Worm (Caenorhabditis elegans) whole organism, L1 larva: ENCODE results near the gene T27E7.5.
A peak's percentile ranks its signal among the peaks of the same experiment; 100 is the strongest.

ENCODE experiments used
- C04F5.9 ChIP-seq: sonication (generic microtip); optimal IDR thresholded peaks from 2 replicates; lab custom pipeline; 2016; ENCODE audit warnings: missing genetic modification characterization, missing compliant biosample characterization
- C16A3.4 ChIP-seq: fragments of 150-350 bp; optimal IDR thresholded peaks from 2 replicates; lab custom pipeline; 2014; ENCODE audit warnings: missing biosample characterization, missing genetic modification characterization
- C34B4.2 ChIP-seq: sonication (generic microtip); optimal IDR thresholded peaks from 2 replicates; lab custom pipeline; 2017; ENCODE audit warnings: mild to moderate bottlenecking, missing genetic modification characterization, missing compliant biosample characterization
- Y116A8C.19 ChIP-seq: sonication (generic microtip); optimal IDR thresholded peaks from 2 replicates; lab custom pipeline; 2016; ENCODE audit warnings: missing compliant biosample characterization, missing genetic modification characterization, borderline replicate concordance
- ceh-8 ChIP-seq: fragments of 200-800 bp; sonication (Bioruptor generic); optimal IDR thresholded peaks from 2 replicates; lab custom pipeline; 2018; ENCODE audit warnings: mild to moderate bottlenecking, missing genetic modification characterization, moderate library complexity, missing compliant biosample characterization
- ceh-88 ChIP-seq: fragments of 200-800 bp; sonication (Bioruptor generic); IDR thresholded peaks from 2 replicates; pipeline ENCODE4 v1.3.6; 2022; ENCODE audit warnings: missing genetic modification characterization, missing compliant biosample characterization
- efl-1 ChIP-seq, 4 experiments: fragments of 150-350 bp; optimal IDR thresholded peaks in 3 of 4; peaks in 1 of 4; 1 replicate in 1 of 4; 2 replicates in 3 of 4; lab custom pipeline; 2014; ENCODE audit warnings: missing biosample characterization in 2 of 4, missing genetic modification characterization in 2 of 4, missing genetic modification reagents in 2 of 4
- efl-3 ChIP-seq: fragments of 200-800 bp; sonication (Bioruptor generic); optimal IDR thresholded peaks from 2 replicates; lab custom pipeline; 2018; ENCODE audit warnings: mild to moderate bottlenecking, missing genetic modification characterization, missing compliant biosample characterization
- egl-13 ChIP-seq: sonication (generic microtip); optimal IDR thresholded peaks from 2 replicates; lab custom pipeline; 2016; ENCODE audit warnings: missing genotype, missing genetic modification reagents, missing genetic modification characterization, missing compliant biosample characterization
- elt-2 ChIP-seq: sonication (generic microtip); optimal IDR thresholded peaks from 2 replicates; lab custom pipeline; 2016; ENCODE audit warnings: missing genetic modification characterization, mild to moderate bottlenecking, inconsistent platforms, missing compliant biosample characterization, missing genetic modification reagents
- fkh-8 ChIP-seq: sonication (generic microtip); optimal IDR thresholded peaks from 2 replicates; lab custom pipeline; 2016; ENCODE audit warnings: mild to moderate bottlenecking, missing genetic modification characterization, missing compliant biosample characterization
- grh-1 ChIP-seq: fragments of 200-800 bp; sonication (Bioruptor generic); IDR thresholded peaks from 2 replicates; pipeline ENCODE4 v1.3.6; 2022; ENCODE audit warnings: missing genetic modification reagents, missing genetic modification characterization, missing compliant biosample characterization
- hlh-17 ChIP-seq: fragments of 200-800 bp; sonication (Bioruptor generic); optimal IDR thresholded peaks from 2 replicates; lab custom pipeline; 2018; ENCODE audit warnings: missing genetic modification characterization, mild to moderate bottlenecking, missing compliant biosample characterization, moderate library complexity, borderline replicate concordance
- hlh-4 ChIP-seq: sonication (generic microtip); optimal IDR thresholded peaks from 2 replicates; lab custom pipeline; 2016; ENCODE audit warnings: mild to moderate bottlenecking, missing genetic modification characterization, missing compliant biosample characterization
- hpl-2 ChIP-seq: fragments of 150-350 bp; optimal IDR thresholded peaks from 2 replicates; lab custom pipeline; 2014; ENCODE audit warnings: missing biosample characterization, missing genetic modification reagents, missing genetic modification characterization
- lin-13 ChIP-seq: fragments of 150-350 bp; optimal IDR thresholded peaks from 2 replicates; lab custom pipeline; 2014; ENCODE audit warnings: missing biosample characterization, missing genetic modification reagents, missing genetic modification characterization
- lin-35 ChIP-seq, 2 experiments: fragments of 150-350 bp; optimal IDR thresholded peaks; 2 replicates each; lab custom pipeline; 2014; ENCODE audit warnings: missing biosample characterization in 2 of 2, missing genetic modification characterization in 2 of 2, missing genetic modification reagents in 2 of 2
- lin-39 ChIP-seq: fragments of 150-350 bp; optimal IDR thresholded peaks from 2 replicates; lab custom pipeline; 2014; ENCODE audit warnings: missing biosample characterization, missing genetic modification reagents, missing genetic modification characterization
- lir-3 ChIP-seq: sonication (generic microtip); optimal IDR thresholded peaks from 2 replicates; lab custom pipeline; 2016; ENCODE audit warnings: mild to moderate bottlenecking, missing genetic modification characterization, moderate library complexity, missing compliant biosample characterization; ENCODE audit not compliant: poor library complexity
- nhr-11 ChIP-seq: fragments of 150-350 bp; optimal IDR thresholded peaks from 2 replicates; lab custom pipeline; 2014; ENCODE audit warnings: missing biosample characterization, missing genetic modification characterization
- nhr-20 ChIP-seq: sonication (generic microtip); optimal IDR thresholded peaks from 2 replicates; lab custom pipeline; 2016; ENCODE audit warnings: mild to moderate bottlenecking, missing genetic modification characterization, missing compliant biosample characterization
- nhr-237 ChIP-seq: fragments of 150-350 bp; optimal IDR thresholded peaks from 2 replicates; lab custom pipeline; 2014; ENCODE audit warnings: missing biosample characterization, missing genetic modification characterization
- nhr-76 ChIP-seq: sonication (generic microtip); optimal IDR thresholded peaks from 2 replicates; lab custom pipeline; 2017; ENCODE audit warnings: missing biosample characterization, missing genetic modification characterization
- nhr-77 ChIP-seq: fragments of 150-350 bp; optimal IDR thresholded peaks from 2 replicates; lab custom pipeline; 2014; ENCODE audit warnings: missing biosample characterization, missing genetic modification characterization
- pag-3 ChIP-seq: sonication (generic microtip); optimal IDR thresholded peaks from 2 replicates; lab custom pipeline; 2017; ENCODE audit warnings: missing genetic modification characterization, mild to moderate bottlenecking, missing compliant biosample characterization, antibody characterized with exemption, borderline replicate concordance; ENCODE audit not compliant: insufficient read depth
- pqm-1 ChIP-seq: sonication (generic microtip); optimal IDR thresholded peaks from 3 replicates; lab custom pipeline; 2017; ENCODE audit warnings: missing biosample characterization, missing genetic modification characterization
- rnt-1 ChIP-seq: sonication (generic microtip); optimal IDR thresholded peaks from 2 replicates; lab custom pipeline; 2016; ENCODE audit warnings: mild to moderate bottlenecking, missing genetic modification characterization, moderate library complexity, missing compliant biosample characterization
- snpc-4 ChIP-seq: fragments of 150-350 bp; optimal IDR thresholded peaks from 2 replicates; lab custom pipeline; 2014; ENCODE audit warnings: missing biosample characterization, missing genetic modification characterization
- sox-4 ChIP-seq: sonication (generic microtip); optimal IDR thresholded peaks from 2 replicates; lab custom pipeline; 2016; ENCODE audit warnings: missing genetic modification characterization, missing compliant biosample characterization
- sptf-1 ChIP-seq: fragments of 150-350 bp; optimal IDR thresholded peaks from 2 replicates; lab custom pipeline; 2014; ENCODE audit warnings: missing biosample characterization, missing genetic modification characterization
- sup-37 ChIP-seq: fragments of 200-800 bp; sonication (Bioruptor generic); optimal IDR thresholded peaks from 2 replicates; lab custom pipeline; 2018; ENCODE audit warnings: mild to moderate bottlenecking, missing genetic modification characterization, missing compliant biosample characterization
- unc-30 ChIP-seq: sonication (generic microtip); optimal IDR thresholded peaks from 2 replicates; lab custom pipeline; 2017; ENCODE audit warnings: missing biosample characterization, missing genetic modification characterization
- unc-62 ChIP-seq: fragments of 150-350 bp; optimal IDR thresholded peaks from 2 replicates; lab custom pipeline; 2014; ENCODE audit warnings: missing biosample characterization, missing genetic modification reagents, missing genetic modification characterization
- vab-15 ChIP-seq: sonication (generic microtip); optimal IDR thresholded peaks from 2 replicates; lab custom pipeline; 2017; ENCODE audit warnings: missing genotype, mild to moderate bottlenecking, missing genetic modification characterization, missing compliant biosample characterization

The T27E7.5 gene

ce11 chrIV:14512405-14512804 is 24.6 kb upstream of the T27E7.5 start, which contains the start of gene Y57G11A.5:
TSS of gene Y57G11A.5 (minus strand) at chrIV:14512505.
- TF ChIP-seq sox-4 (tag; lab: Kevin White, UChicago) = no peak
- no peak for TF ChIP-seq unc-62 (GFP tag; lab: Kevin White, UChicago)
- TF ChIP-seq lin-39 (tag; lab: Kevin White, UChicago) = no peak
- TF ChIP-seq C04F5.9 = no peak
- TF ChIP-seq lin-13 (GFP tag; lab: Kevin White, UChicago) = no peak
- TF ChIP-seq rnt-1 (tag; lab: Kevin White, UChicago) = no peak
- TF ChIP-seq hlh-4 (tag; lab: Kevin White, UChicago) = no peak
- no peak for TF ChIP-seq pag-3
- no peak for TF ChIP-seq unc-30 (tag; lab: Kevin White, UChicago)
- no peak for TF ChIP-seq lir-3 (tag; lab: Kevin White, UChicago)
- TF ChIP-seq sptf-1 = no peak
- TF ChIP-seq Y116A8C.19 (tag; lab: Kevin White, UChicago) = no peak
- TF ChIP-seq lin-35 (GFP tag; optimal IDR thresholded peaks at IDR 0.05; lab: Kevin White, UChicago) = no peak
- TF ChIP-seq hpl-2 (GFP tag; lab: Kevin White, UChicago) = no peak
- no peak for TF ChIP-seq grh-1 (GFP tag; lab: Robert Waterston, UW)

ce11 chrIV:14515162-14515561 is 21.8 kb upstream of the T27E7.5 start:
- TF ChIP-seq pag-3 = no peak
- no peak for TF ChIP-seq pqm-1 (tag; lab: Kevin White, UChicago)
- TF ChIP-seq nhr-11 = no peak

- no peak for TF ChIP-seq efl-1 (optimal IDR thresholded peaks at IDR 0.05; lab: Kevin White, UChicago)
- TF ChIP-seq efl-1 (GFP tag; optimal IDR thresholded peaks at IDR 0.05 in 1 of 2; lab: Kevin White, UChicago) = peak in 1 of 2 experiments; percentile 51
- TF ChIP-seq nhr-76 (tag; lab: Kevin White, UChicago) = no peak
- TF ChIP-seq nhr-237 (tag; lab: Kevin White, UChicago) = no peak
- TF ChIP-seq pqm-1 (tag; lab: Kevin White, UChicago) = no peak
- no peak for TF ChIP-seq nhr-20 (tag; lab: Kevin White, UChicago)
- no peak for TF ChIP-seq lin-35 (GFP tag; optimal IDR thresholded peaks at IDR 0.05; lab: Kevin White, UChicago)
These were observed 17.5 kb upstream of the T27E7.5 start, which contains the start of the genes Y57G11A.2 and T27E7.1 for ce11 chrIV:14519423-14519822. TSS of gene Y57G11A.2 (minus strand) at chrIV:14519523. TSS of gene T27E7.1 (plus strand) at chrIV:14519759.

- TF ChIP-seq vab-15 (tag; lab: Kevin White, UChicago) = no peak
- TF ChIP-seq ceh-88 = no peak
- TF ChIP-seq elt-2 (tag; lab: Kevin White, UChicago) = no peak
- no peak for TF ChIP-seq efl-3 (GFP tag; lab: Kevin White, UChicago)
- TF ChIP-seq pag-3 = no peak
- TF ChIP-seq snpc-4 = no peak
- TF ChIP-seq egl-13 (tag; lab: Kevin White, UChicago) = no peak
- no peak for TF ChIP-seq lir-3 (tag; lab: Kevin White, UChicago)
- no peak for TF ChIP-seq ceh-8
- TF ChIP-seq C04F5.9 = no peak
- TF ChIP-seq hlh-17 (GFP tag; lab: Kevin White, UChicago) = no peak
- TF ChIP-seq sup-37 (GFP tag; lab: Kevin White, UChicago) = no peak
- no peak for TF ChIP-seq C34B4.2
- TF ChIP-seq fkh-8 (tag; lab: Kevin White, UChicago) = no peak
- no peak for TF ChIP-seq nhr-77 (tag; lab: Kevin White, UChicago)
- no peak for TF ChIP-seq C16A3.4 (tag; lab: Kevin White, UChicago)
These were observed 13.4 kb upstream of the T27E7.5 start, which contains the start of gene srh-63 for ce11 chrIV:14523568-14523967. TSS of gene srh-63 (plus strand) at chrIV:14523868.
